Fruit fly (Drosophila melanogaster) whole organism, embryonic: ENCODE results near the gene CG14628.

Experiments
- Antp ChIP-seq: fragments of 200-800 bp; sonication (Bioruptor generic); optimal IDR thresholded peaks from 3 replicates; lab custom pipeline; 2016; ENCODE audit warnings: missing biosample characterization, missing genetic modification characterization
- Atf6 ChIP-seq: fragments of 200-800 bp; sonication (Bioruptor generic); IDR thresholded peaks from 2 replicates; pipeline ENCODE4 v1.3.6; 2022; ENCODE audit warnings: missing biosample characterization, missing genetic modification characterization
- CG10147 ChIP-seq: fragments of 200-800 bp; sonication (Bioruptor generic); optimal IDR thresholded peaks from 2 replicates; lab custom pipeline; 2019; ENCODE audit warnings: missing biosample characterization, mild to moderate bottlenecking, missing genetic modification characterization, moderate library complexity
- CG11504 ChIP-seq: fragments of 200-800 bp; sonication (Bioruptor generic); optimal IDR thresholded peaks from 3 replicates; lab custom pipeline; 2019; ENCODE audit warnings: missing biosample characterization, mild to moderate bottlenecking, missing genetic modification characterization, moderate library complexity
- CG1233 ChIP-seq: fragments of 200-800 bp; sonication (Bioruptor generic); optimal IDR thresholded peaks from 4 replicates; lab custom pipeline; 2018; ENCODE audit warnings: missing biosample characterization, mild to moderate bottlenecking, missing genetic modification characterization
- CG12769 ChIP-seq: fragments of 200-800 bp; sonication (Bioruptor generic); optimal IDR thresholded peaks from 2 replicates; lab custom pipeline; 2019; ENCODE audit warnings: missing biosample characterization, mild to moderate bottlenecking, missing genetic modification characterization, moderate library complexity
- CG13287 ChIP-seq: fragments of 200-800 bp; sonication (Bioruptor generic); IDR thresholded peaks from 2 replicates; pipeline ENCODE4 v1.3.6; 2022; ENCODE audit warnings: missing biosample characterization, missing genetic modification characterization; ENCODE audit not compliant: partially characterized antibody
- CG1603 ChIP-seq: fragments of 200-800 bp; sonication (Bioruptor generic); optimal IDR thresholded peaks from 2 replicates; lab custom pipeline; 2019; ENCODE audit warnings: missing biosample characterization, mild to moderate bottlenecking, missing genetic modification characterization, moderate library complexity
- CG16813 ChIP-seq: fragments of 200-800 bp; sonication (Bioruptor generic); IDR thresholded peaks from 3 replicates; pipeline ENCODE4 v1.3.6; 2022; ENCODE audit warnings: missing biosample characterization, missing genetic modification characterization; ENCODE audit not compliant: partially characterized antibody
- CG17359 ChIP-seq: fragments of 200-800 bp; sonication (Bioruptor generic); optimal IDR thresholded peaks from 3 replicates; lab custom pipeline; 2018; ENCODE audit warnings: missing biosample characterization, mild to moderate bottlenecking, missing genetic modification characterization, moderate library complexity
- CG31224 ChIP-seq: fragments of 200-800 bp; sonication (Bioruptor generic); IDR thresholded peaks from 2 replicates; pipeline ENCODE4 v1.3.6; 2022; ENCODE audit warnings: missing biosample characterization, missing genetic modification characterization
- CG32772 ChIP-seq: fragments of 200-800 bp; sonication (Bioruptor generic); IDR thresholded peaks from 2 replicates; pipeline ENCODE4 v1.3.6; 2022; ENCODE audit warnings: missing biosample characterization, missing genetic modification characterization
- CG3847 ChIP-seq: fragments of 200-800 bp; sonication (Bioruptor generic); IDR thresholded peaks from 2 replicates; pipeline ENCODE4 v1.3.6; 2022; ENCODE audit warnings: missing biosample characterization, missing genetic modification characterization
- CG6854 ChIP-seq: fragments of 200-800 bp; sonication (Bioruptor generic); optimal IDR thresholded peaks from 3 replicates; lab custom pipeline; 2017; ENCODE audit warnings: missing biosample characterization, mild to moderate bottlenecking, missing genetic modification characterization
- CG7839 ChIP-seq: fragments of 200-800 bp; sonication (Bioruptor generic); optimal IDR thresholded peaks from 3 replicates; lab custom pipeline; 2018; ENCODE audit warnings: missing biosample characterization, mild to moderate bottlenecking, missing genetic modification characterization, moderate library complexity
- CG9437 ChIP-seq: fragments of 200-800 bp; sonication (Bioruptor generic); optimal IDR thresholded peaks from 2 replicates; lab custom pipeline; 2018; ENCODE audit warnings: missing biosample characterization, mild to moderate bottlenecking, missing genetic modification characterization
- CG9932 ChIP-seq: fragments of 200-800 bp; sonication (Bioruptor generic); IDR thresholded peaks from 2 replicates; pipeline ENCODE4 v1.3.6; 2022; ENCODE audit warnings: missing biosample characterization, missing genetic modification characterization
- Gsc ChIP-seq: fragments of 200-800 bp; sonication (Bioruptor generic); IDR thresholded peaks from 2 replicates; pipeline ENCODE4 v1.3.6; 2022; ENCODE audit warnings: missing biosample characterization, missing genetic modification characterization
- HLH3B ChIP-seq: fragments of 200-800 bp; sonication (Bioruptor generic); IDR thresholded peaks from 2 replicates; pipeline ENCODE4 v1.3.6; 2022; ENCODE audit warnings: missing biosample characterization, missing genetic modification characterization
- Hmr ChIP-seq: fragments of 200-800 bp; sonication (Bioruptor generic); optimal IDR thresholded peaks from 3 replicates; lab custom pipeline; 2017; ENCODE audit warnings: mild to moderate bottlenecking, missing biosample characterization, missing genetic modification reagents, missing genetic modification characterization
- Lim3 ChIP-seq: fragments of 200-800 bp; sonication (Bioruptor generic); IDR thresholded peaks from 2 replicates; pipeline ENCODE4 v1.3.6; 2022; ENCODE audit warnings: missing biosample characterization, missing genetic modification characterization
- Med ChIP-seq: fragments of 200-800 bp; sonication (Bioruptor generic); peaks from one replicate; lab custom pipeline; 2016; ENCODE audit warnings: missing biosample characterization, missing genetic modification characterization, mild to moderate bottlenecking, inconsistent platforms, moderate library complexity
- Meics ChIP-seq: fragments of 200-800 bp; sonication (Bioruptor generic); optimal IDR thresholded peaks from 2 replicates; lab custom pipeline; 2017; ENCODE audit warnings: missing biosample characterization, mild to moderate bottlenecking, missing genetic modification characterization
- Mrtf ChIP-seq: fragments of 200-800 bp; sonication (Bioruptor generic); IDR thresholded peaks from 3 replicates; pipeline ENCODE4 v1.3.6; 2022; ENCODE audit warnings: missing biosample characterization, missing genetic modification characterization
- NC2α ChIP-seq: fragments of 200-800 bp; sonication (Bioruptor generic); optimal IDR thresholded peaks from 2 replicates; lab custom pipeline; 2016; ENCODE audit warnings: missing biosample characterization, missing genetic modification characterization
- NFAT ChIP-seq: fragments of 200-800 bp; sonication (Bioruptor generic); IDR thresholded peaks from 2 replicates; pipeline ENCODE4 v1.3.6; 2022; ENCODE audit warnings: missing biosample characterization, missing genetic modification characterization
- Ptx1 ChIP-seq: fragments of 200-800 bp; sonication (Bioruptor generic); IDR thresholded peaks from 2 replicates; pipeline ENCODE4 v1.3.6; 2022; ENCODE audit warnings: missing biosample characterization, missing genetic modification characterization
- Rfx ChIP-seq: fragments of 200-800 bp; sonication (Bioruptor generic); IDR thresholded peaks from 2 replicates; pipeline ENCODE4 v1.3.6; 2022; ENCODE audit warnings: missing biosample characterization, missing genetic modification characterization
- Sox102F ChIP-seq: fragments of 200-800 bp; sonication (Bioruptor generic); optimal IDR thresholded peaks from 2 replicates; lab custom pipeline; 2018; ENCODE audit warnings: missing biosample characterization, mild to moderate bottlenecking, missing genetic modification characterization, moderate library complexity
- Trl ChIP-seq, 3 experiments: fragments of >200 bp in 2 of 3; fragments of 200-800 bp in 1 of 3; sonication (Bioruptor generic) in 1 of 3; optimal IDR thresholded peaks; 2 replicates in 1 of 3; 3 replicates in 2 of 3; lab custom pipeline; 2016 to 2017; ENCODE audit warnings: missing biosample characterization in 1 of 3, missing genetic modification characterization in 1 of 3
- al ChIP-seq: fragments of 200-800 bp; sonication (Bioruptor generic); IDR thresholded peaks from 2 replicates; pipeline ENCODE4 v1.3.6; 2022; ENCODE audit warnings: missing biosample characterization, missing genetic modification characterization
- bab2 ChIP-seq: fragments of 200-800 bp; sonication (Bioruptor generic); optimal IDR thresholded peaks from 2 replicates; lab custom pipeline; 2016; ENCODE audit warnings: missing biosample characterization, missing genetic modification characterization
- corto ChIP-seq: fragments of 200-800 bp; sonication (Bioruptor generic); optimal IDR thresholded peaks from 2 replicates; lab custom pipeline; 2016; ENCODE audit warnings: missing biosample characterization, mild to moderate bottlenecking, missing genetic modification characterization, moderate library complexity
- crc ChIP-seq: fragments of 200-800 bp; sonication (Bioruptor generic); optimal IDR thresholded peaks from 2 replicates; lab custom pipeline; 2016; ENCODE audit warnings: missing biosample characterization, missing genetic modification characterization
- gem ChIP-seq: fragments of 200-800 bp; sonication (Bioruptor generic); optimal IDR thresholded peaks from 2 replicates; lab custom pipeline; 2019; ENCODE audit warnings: missing biosample characterization, mild to moderate bottlenecking, missing genetic modification characterization, moderate library complexity
- hkb ChIP-seq, 2 experiments: fragments of 200-800 bp in 1 of 2; fragments of >200 bp in 1 of 2; sonication (Bioruptor generic) in 1 of 2; IDR thresholded peaks in 1 of 2; optimal IDR thresholded peaks in 1 of 2; 2 replicates each; pipeline versions ENCODE4 v1.3.6 to Lab custom; 2017 to 2022; ENCODE audit warnings: missing biosample characterization in 1 of 2, missing genetic modification characterization in 1 of 2
- ken ChIP-seq: fragments of 200-800 bp; sonication (Bioruptor generic); IDR thresholded peaks from 3 replicates; pipeline ENCODE4 v1.3.6; 2022; ENCODE audit warnings: missing biosample characterization, missing genetic modification characterization
- lola ChIP-seq, 3 experiments: fragments of >200 bp in 2 of 3; fragments of 200-800 bp in 1 of 3; sonication (Bioruptor generic) in 1 of 3; optimal IDR thresholded peaks; 2 replicates each; lab custom pipeline; 2017 to 2019; ENCODE audit warnings: missing biosample characterization in 3 of 3, missing genetic modification characterization in 3 of 3, mild to moderate bottlenecking in 1 of 3, moderate library complexity in 1 of 3
- nerfin-1 ChIP-seq: fragments of 200-800 bp; sonication (Bioruptor generic); optimal IDR thresholded peaks from 3 replicates; lab custom pipeline; 2019; ENCODE audit warnings: missing biosample characterization, mild to moderate bottlenecking, missing genetic modification characterization, moderate library complexity
- nom ChIP-seq: fragments of 200-800 bp; sonication (Bioruptor generic); optimal IDR thresholded peaks from 2 replicates; lab custom pipeline; 2017; ENCODE audit warnings: missing biosample characterization, missing genetic modification characterization, mild to moderate bottlenecking, moderate library complexity, missing genetic modification reagents
- repo ChIP-seq: fragments of 200-800 bp; sonication (Bioruptor generic); optimal IDR thresholded peaks from 2 replicates; lab custom pipeline; 2016; ENCODE audit warnings: missing biosample characterization, missing genetic modification characterization
- row ChIP-seq: fragments of 200-800 bp; sonication (Bioruptor generic); IDR thresholded peaks from 3 replicates; pipeline ENCODE4 v1.3.6; 2022; ENCODE audit warnings: missing biosample characterization, missing genetic modification characterization
- sens ChIP-seq: fragments of 200-800 bp; sonication (Bioruptor generic); peaks from one replicate; lab custom pipeline; 2016; ENCODE audit warnings: missing biosample characterization, missing genetic modification characterization
- sisA ChIP-seq: fragments of 200-800 bp; sonication (Bioruptor generic); IDR thresholded peaks from 2 replicates; pipeline ENCODE4 v1.3.6; 2022; ENCODE audit warnings: missing biosample characterization, missing genetic modification characterization
- slou ChIP-seq: fragments of 200-800 bp; sonication (Bioruptor generic); optimal IDR thresholded peaks from 3 replicates; lab custom pipeline; 2016; ENCODE audit warnings: missing biosample characterization, missing genetic modification characterization
- sob ChIP-seq: fragments of 200-800 bp; sonication (Bioruptor generic); IDR thresholded peaks from 2 replicates; pipeline ENCODE4 v1.3.6; 2022; ENCODE audit warnings: missing biosample characterization, missing genetic modification characterization
- stc ChIP-seq: fragments of 200-800 bp; sonication (Bioruptor generic); IDR thresholded peaks from 2 replicates; pipeline ENCODE4 v1.3.6; 2022; ENCODE audit warnings: missing biosample characterization, missing genetic modification characterization
- stwl ChIP-seq: fragments of 200-800 bp; sonication (Bioruptor generic); optimal IDR thresholded peaks from 3 replicates; lab custom pipeline; 2018; ENCODE audit warnings: missing biosample characterization, mild to moderate bottlenecking, missing genetic modification characterization, moderate library complexity
- vvl ChIP-seq: fragments of 200-800 bp; sonication (Bioruptor generic); IDR thresholded peaks from 2 replicates; pipeline ENCODE4 v1.3.6; 2022; ENCODE audit warnings: missing biosample characterization, missing genetic modification characterization
- zfh1 ChIP-seq: fragments of 200-800 bp; sonication (Bioruptor generic); IDR thresholded peaks from 3 replicates; pipeline ENCODE4 v1.3.6; 2022; ENCODE audit warnings: missing biosample characterization, missing genetic modification characterization

CG14628 gene

dm6 chrX:1119174-1119573 lies 26.3 kb upstream of the CG14628 start:
- TF ChIP-seq CG13287 (GFP tag; lab: Robert Waterston, UW) = no peak
- no peak for TF ChIP-seq CG1603 (tag; lab: Kevin White, UChicago)
- no peak for TF ChIP-seq CG31224 (GFP tag; lab: Robert Waterston, UW)
- TF ChIP-seq crc (GFP tag; lab: Kevin White, UChicago) = no peak
- 0 out of 3 replicates have a peak, but pooled peaks have one; percentile 27 for TF ChIP-seq Mrtf (GFP tag; lab: Robert Waterston, UW)
- peak; percentile 33; the same call in 1 of the 2 replicates for TF ChIP-seq Atf6 (GFP tag; lab: Robert Waterston, UW)
- TF ChIP-seq ken (GFP tag; lab: Robert Waterston, UW) = no peak
- TF ChIP-seq sisA (GFP tag; lab: Robert Waterston, UW) = peak; percentile 45
- TF ChIP-seq CG17359 (tag; lab: Kevin White, UChicago) = peak; percentile 31
- no peak for TF ChIP-seq CG12769 (tag; lab: Kevin White, UChicago)
- TF ChIP-seq HLH3B (GFP tag; lab: Robert Waterston, UW) = no peak
- TF ChIP-seq al (GFP tag; lab: Robert Waterston, UW) = no peak
- TF ChIP-seq stc (GFP tag; lab: Robert Waterston, UW) = 0 out of 2 replicates have a peak, but pooled peaks have one; percentile 12
- TF ChIP-seq NC2α (GFP tag; lab: Kevin White, UChicago) = no peak
- no peak for TF ChIP-seq nerfin-1 (tag; lab: Kevin White, UChicago)
- peak; percentile 0 for TF ChIP-seq CG7839 (tag; lab: Kevin White, UChicago)
- peak; percentile 56; the same call in 1 of the 2 replicates for TF ChIP-seq Rfx (GFP tag; lab: Robert Waterston, UW)
- TF ChIP-seq Trl (optimal IDR thresholded peaks at IDR 0.05; lab: Kevin White, UChicago) = no peak
- TF ChIP-seq Trl (GFP tag; optimal IDR thresholded peaks at IDR 0.05; lab: Kevin White, UChicago) = no peak
- TF ChIP-seq CG16813 (GFP tag; lab: Robert Waterston, UW) = no peak
- TF ChIP-seq NFAT (GFP tag; lab: Robert Waterston, UW) = 0 out of 2 replicates have a peak, but pooled peaks have one; percentile 6
- peak; percentile 58 for TF ChIP-seq row
- no peak for TF ChIP-seq CG9437 (GFP tag; lab: Kevin White, UChicago)
- no peak for TF ChIP-seq CG10147
- TF ChIP-seq corto (GFP tag; lab: Kevin White, UChicago) = no peak
- TF ChIP-seq CG9932 (GFP tag; lab: Robert Waterston, UW) = peak; percentile 32; the same call in 1 of the 2 replicates
- peak; percentile 79 for TF ChIP-seq sens (GFP tag; lab: Kevin White, UChicago)
- TF ChIP-seq sob (GFP tag; lab: Robert Waterston, UW) = peak; percentile 44; the same call in 1 of the 2 replicates
- no peak for TF ChIP-seq Gsc
- TF ChIP-seq hkb (optimal IDR thresholded peaks at IDR 0.05; lab: Kevin White, UChicago) = no peak
- TF ChIP-seq hkb (GFP tag; IDR thresholded peaks at IDR 0.05; lab: Robert Waterston, UW) = 0 out of 2 replicates have a peak, but pooled peaks have one; percentile 16
- peak; percentile 16 for TF ChIP-seq Antp (GFP tag; lab: Kevin White, UChicago)
- TF ChIP-seq vvl (GFP tag; lab: Robert Waterston, UW) = peak; percentile 37
- 0 out of 3 replicates have a peak, but pooled peaks have one; percentile 25 for TF ChIP-seq zfh1
- no peak for TF ChIP-seq Lim3 (GFP tag; lab: Robert Waterston, UW)
- peak; percentile 40 for TF ChIP-seq CG11504
- TF ChIP-seq CG1233 (GFP tag; lab: Kevin White, UChicago) = no peak
- TF ChIP-seq stwl (tag; lab: Kevin White, UChicago) = no peak
- 0 out of 2 replicates have a peak, but pooled peaks have one; percentile 33 for TF ChIP-seq CG32772 (GFP tag; lab: Robert Waterston, UW)
- TF ChIP-seq bab2 (GFP tag; lab: Kevin White, UChicago) = no peak
- TF ChIP-seq CG3847 (GFP tag; lab: Robert Waterston, UW) = 0 out of 2 replicates have a peak, but pooled peaks have one; percentile 15
- no peak for TF ChIP-seq CG6854 (GFP tag; lab: Kevin White, UChicago)
- no peak for TF ChIP-seq Hmr (GFP tag; lab: Kevin White, UChicago)
- TF ChIP-seq Meics (GFP tag; lab: Kevin White, UChicago) = peak; percentile 6
- TF ChIP-seq Med (GFP tag; lab: Kevin White, UChicago) = peak; percentile 76
- no peak for TF ChIP-seq repo (GFP tag; lab: Kevin White, UChicago)
- TF ChIP-seq slou = no peak
- peak; percentile 41 for TF ChIP-seq Ptx1
- no peak for TF ChIP-seq lola (GFP tag; optimal IDR thresholded peaks at IDR 0.05; lab: Kevin White, UChicago)
- peak; percentile 17 for TF ChIP-seq Sox102F (GFP tag; lab: Kevin White, UChicago)
- peak; percentile 4 for TF ChIP-seq gem (tag; lab: Kevin White, UChicago)
- TF ChIP-seq nom (GFP tag; lab: Kevin White, UChicago) = no peak
